Fruit fly (Drosophila melanogaster): ENCODE data around the gene flr.

flr gene

DNA sequence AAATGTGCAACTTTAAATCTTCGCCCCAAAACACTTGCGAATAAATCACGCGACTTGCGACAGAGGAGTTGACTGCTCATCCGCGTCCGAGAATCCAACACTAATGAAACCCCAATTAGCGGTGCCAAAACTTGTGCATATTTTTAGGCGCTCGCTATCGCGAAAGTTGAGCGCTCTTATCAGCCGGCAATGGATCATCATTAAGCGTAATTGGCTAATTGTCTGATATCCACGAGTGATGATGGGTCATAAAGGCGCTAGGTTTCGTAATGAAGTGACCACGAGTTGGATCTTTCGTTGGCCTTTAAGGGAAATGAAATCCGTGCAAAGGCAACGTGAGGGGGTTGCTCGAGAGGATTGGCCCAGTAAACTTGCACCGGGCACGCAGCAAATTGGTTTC lies 42.1 kb downstream of the flr start:
- no peak for TF ChIP-seq CG15710 (tag; optimal IDR thresholded peaks at IDR 0.05)
- TF ChIP-seq CG8159 (tag; optimal IDR thresholded peaks at IDR 0.05) = no peak
- TF ChIP-seq rn (GFP tag; IDR thresholded peaks at IDR 0.05) = no peak
- TF ChIP-seq CG9948 (tag; optimal IDR thresholded peaks at IDR 0.05) = no peak
- TF ChIP-seq Pif1B (GFP tag; optimal IDR thresholded peaks at IDR 0.05) = no peak
- no peak for TF ChIP-seq D1 (tag; optimal IDR thresholded peaks at IDR 0.05)
- no peak for TF ChIP-seq CG13204 (GFP tag; optimal IDR thresholded peaks at IDR 0.05)
- no peak for TF ChIP-seq EcR (GFP tag; optimal IDR thresholded peaks at IDR 0.05)
- no peak for TF ChIP-seq CG10348 (GFP tag; IDR thresholded peaks at IDR 0.05)
- no peak for TF ChIP-seq Snoo (tag; optimal IDR thresholded peaks at IDR 0.05)
- no peak for TF ChIP-seq CG8301 (tag; optimal IDR thresholded peaks at IDR 0.05)
- TF ChIP-seq CG4496 (GFP tag; IDR thresholded peaks at IDR 0.05) = no peak
- no peak for TF ChIP-seq CG32121 (GFP tag; IDR thresholded peaks at IDR 0.05)
- TF ChIP-seq CG34367 (tag; optimal IDR thresholded peaks at IDR 0.05) = no peak
- TF ChIP-seq Ets98B (GFP tag; IDR thresholded peaks at IDR 0.05) = no peak
- TF ChIP-seq CG14655 (GFP tag; optimal IDR thresholded peaks at IDR 0.05) = no peak
- TF ChIP-seq CG12605 (GFP tag; IDR thresholded peaks at IDR 0.05) = no peak
- TF ChIP-seq Pif1A (GFP tag; optimal IDR thresholded peaks at IDR 0.05) = no peak
- no peak for TF ChIP-seq fd96Ca (GFP tag; IDR thresholded peaks at IDR 0.05)
- no peak for TF ChIP-seq CG17806 (tag; optimal IDR thresholded peaks at IDR 0.05)

- TF ChIP-seq CG14655 (GFP tag; optimal IDR thresholded peaks at IDR 0.05) (no peak), rn (GFP tag; IDR thresholded peaks at IDR 0.05) (no peak), CG8159 (tag; optimal IDR thresholded peaks at IDR 0.05) (no peak), CG15710 (tag; optimal IDR thresholded peaks at IDR 0.05) (no peak), Ets98B (GFP tag; IDR thresholded peaks at IDR 0.05) (no peak), CG10348 (GFP tag; IDR thresholded peaks at IDR 0.05) (no peak), Snoo (tag; optimal IDR thresholded peaks at IDR 0.05) (no peak), CG9948 (tag; optimal IDR thresholded peaks at IDR 0.05) (no peak), CG13204 (GFP tag; optimal IDR thresholded peaks at IDR 0.05) (no peak), CG4496 (GFP tag; IDR thresholded peaks at IDR 0.05) (no peak), CG34367 (tag; optimal IDR thresholded peaks at IDR 0.05) (no peak), CG32121 (GFP tag; IDR thresholded peaks at IDR 0.05) (no peak), D1 (tag; optimal IDR thresholded peaks at IDR 0.05) (no peak), CG8301 (tag; optimal IDR thresholded peaks at IDR 0.05) (no peak)
Observed at dm6 chr3L:13457133-13457532, 44.5 kb downstream of the flr start, which contains the start of gene CG10116. CG10116 (minus strand) TSS chr3L:13457238.

Measured in whole organism, pupa.